Worm (Caenorhabditis elegans): ENCODE data around the gene Y7A9D.1.

- TF ChIP-seq lsy-2 (tag; optimal IDR thresholded peaks at IDR 0.05) = no peak
- no peak for TF ChIP-seq flh-1 (GFP tag; optimal IDR thresholded peaks at IDR 0.05)
- TF ChIP-seq nhr-76 (tag; optimal IDR thresholded peaks at IDR 0.05) = no peak
Measured at ce11 chrIV:16400412-16401381, 18.7 kb upstream of the Y7A9D.1 start.
